Worm (Caenorhabditis elegans): ENCODE results near the gene mev-1.

- no peak for TF ChIP-seq ccch-3 (GFP tag; optimal IDR thresholded peaks at IDR 0.05)
- no peak for TF ChIP-seq ama-1 (optimal IDR thresholded peaks at IDR 0.05)
- TF ChIP-seq ama-1 (GFP tag; optimal IDR thresholded peaks at IDR 0.05), result no peak
- TF ChIP-seq nhr-27 (tag; optimal IDR thresholded peaks at IDR 0.05), result no peak
- no peak for TF ChIP-seq T07F8.4 (tag; optimal IDR thresholded peaks at IDR 0.05)
- no peak for TF ChIP-seq snpc-4 (GFP tag; optimal IDR thresholded peaks at IDR 0.05)
- TF ChIP-seq snpc-4 (tag; optimal IDR thresholded peaks at IDR 0.05), result no peak
- TF ChIP-seq sptf-2 (GFP tag; optimal IDR thresholded peaks at IDR 0.05), result no peak
- TF ChIP-seq unc-62 (GFP tag; optimal IDR thresholded peaks at IDR 0.05), result no peak
These were observed 15.9 kb upstream of the mev-1 start, which contains the start of the genes unc-50 and ostf-4 for ce11 chrIII:10318062-10318609.

Data from whole organism, young adult.